Worm (Caenorhabditis elegans) whole organism, late embryonic: ENCODE measurements around the gene clec-52.

ENCODE experiments used
- ama-1 ChIP-seq: fragments of 150-350 bp; optimal IDR thresholded peaks from 2 replicates; lab custom pipeline; 2014
- unc-86 ChIP-seq: sonication (generic microtip); optimal IDR thresholded peaks from 2 replicates; lab custom pipeline; 2016; ENCODE audit warnings: missing genetic modification characterization, missing compliant biosample characterization

ce11 chrIV:8170264-8170663, 1.7 kb upstream of the clec-52 start:
- TF ChIP-seq unc-86 (tag; lab: Kevin White, UChicago), result no peak
- TF ChIP-seq ama-1, result no peak
